Worm (Caenorhabditis elegans) whole organism, L1 larva: ENCODE data around the gene dars-2.

ENCODE experiments used
- ama-1 ChIP-seq: fragments of 150-350 bp; optimal IDR thresholded peaks from 2 replicates; lab custom pipeline; 2014
- blmp-1 ChIP-seq: fragments of 150-350 bp; optimal IDR thresholded peaks from 2 replicates; lab custom pipeline; 2014; ENCODE audit warnings: missing biosample characterization, missing genetic modification characterization
- fkh-10 ChIP-seq: sonication (generic microtip); optimal IDR thresholded peaks from 2 replicates; lab custom pipeline; 2017; ENCODE audit warnings: missing biosample characterization, missing genetic modification reagents, missing genetic modification characterization
- fkh-8 ChIP-seq: sonication (generic microtip); optimal IDR thresholded peaks from 2 replicates; lab custom pipeline; 2016; ENCODE audit warnings: mild to moderate bottlenecking, missing genetic modification characterization, missing compliant biosample characterization
- nhr-12 ChIP-seq: sonication (generic microtip); optimal IDR thresholded peaks from 2 replicates; lab custom pipeline; 2017; ENCODE audit warnings: missing biosample characterization, missing genetic modification characterization
- ztf-11 ChIP-seq, 2 experiments: sonication (generic microtip); optimal IDR thresholded peaks; 2 replicates each; lab custom pipeline; 2016 to 2017; ENCODE audit warnings: missing genetic modification characterization in 2 of 2, missing biosample characterization in 1 of 2, missing compliant biosample characterization in 1 of 2

DNA sequence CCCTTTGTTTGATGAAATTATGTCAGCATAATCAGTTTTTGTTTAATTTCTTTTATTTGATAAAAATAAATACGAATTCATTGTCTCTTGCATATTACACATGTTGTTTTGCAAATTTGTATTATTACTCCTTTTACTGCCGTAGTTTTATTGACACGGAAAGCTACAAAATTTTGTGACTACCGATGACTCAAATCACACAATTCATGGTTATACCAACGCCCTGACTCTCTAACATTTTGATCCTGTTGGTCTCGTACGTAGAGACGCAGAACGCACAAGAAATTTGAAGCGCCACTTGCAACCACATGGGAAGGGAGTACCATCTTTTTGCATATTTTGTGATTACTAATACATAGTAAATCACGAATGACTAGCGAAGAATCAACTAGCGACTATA is 47.3 kb downstream of the dars-2 start, which contains the start of gene nhr-207:
- TF ChIP-seq ztf-11 (tag; optimal IDR thresholded peaks at IDR 0.05; lab: Kevin White, UChicago): no peak
- TF ChIP-seq fkh-8: no peak
- no peak for TF ChIP-seq nhr-12 (tag; lab: Kevin White, UChicago)
- TF ChIP-seq ama-1 (lab: Kevin White, UChicago): no peak
- TF ChIP-seq fkh-10 (GFP tag; lab: Kevin White, UChicago): no peak
- TF ChIP-seq blmp-1 (tag; lab: Kevin White, UChicago): no peak
